Fruit fly (Drosophila melanogaster) whole organism, adult: ENCODE measurements around the gene mld.

Source experiments
- CG11617 ChIP-seq: fragments of 200-800 bp; sonication (Bioruptor generic); optimal IDR thresholded peaks from 2 replicates; lab custom pipeline; 2017; ENCODE audit warnings: mild to moderate bottlenecking, missing biosample characterization, missing genetic modification reagents, missing genetic modification characterization
- CG12768 ChIP-seq: fragments of 200-800 bp; sonication (Bioruptor generic); optimal IDR thresholded peaks from 2 replicates; lab custom pipeline; 2017; ENCODE audit warnings: missing biosample characterization, missing genetic modification characterization, mild to moderate bottlenecking, moderate library complexity, missing genetic modification reagents
- CG14711 ChIP-seq: fragments of 200-800 bp; sonication (Bioruptor generic); optimal IDR thresholded peaks from 2 replicates; lab custom pipeline; 2018; ENCODE audit warnings: missing biosample characterization, mild to moderate bottlenecking, missing genetic modification characterization, moderate library complexity
- CG1620 ChIP-seq: fragments of 200-800 bp; sonication (Bioruptor generic); optimal IDR thresholded peaks from 2 replicates; lab custom pipeline; 2016; ENCODE audit warnings: missing biosample characterization, missing genetic modification characterization
- CG33017 ChIP-seq: fragments of 200-800 bp; sonication (Bioruptor generic); optimal IDR thresholded peaks from 2 replicates; lab custom pipeline; 2018; ENCODE audit warnings: missing biosample characterization, mild to moderate bottlenecking, missing genetic modification characterization, moderate library complexity
- CG5204 ChIP-seq: fragments of 200-800 bp; sonication (Bioruptor generic); optimal IDR thresholded peaks from 2 replicates; lab custom pipeline; 2016; ENCODE audit warnings: missing biosample characterization, missing genetic modification characterization
- CG7045 ChIP-seq: fragments of 200-800 bp; sonication (Bioruptor generic); optimal IDR thresholded peaks from 2 replicates; lab custom pipeline; 2017; ENCODE audit warnings: missing biosample characterization, mild to moderate bottlenecking, missing genetic modification characterization
- CG7101 ChIP-seq: fragments of 200-800 bp; sonication (Bioruptor generic); optimal IDR thresholded peaks from 2 replicates; lab custom pipeline; 2018; ENCODE audit warnings: missing biosample characterization, mild to moderate bottlenecking, missing genetic modification characterization, moderate library complexity
- Clk ChIP-seq: fragments of 200-800 bp; sonication (Bioruptor generic); optimal IDR thresholded peaks from 2 replicates; lab custom pipeline; 2017; ENCODE audit warnings: missing biosample characterization, missing genetic modification characterization
- Crg-1 ChIP-seq: fragments of 200-800 bp; sonication (Bioruptor generic); optimal IDR thresholded peaks from 2 replicates; lab custom pipeline; 2016; ENCODE audit warnings: missing biosample characterization, missing genetic modification characterization
- Hr96 ChIP-seq: fragments of 200-800 bp; sonication (Bioruptor generic); optimal IDR thresholded peaks from 2 replicates; lab custom pipeline; 2016; ENCODE audit warnings: missing biosample characterization, missing genetic modification characterization
- Mnt ChIP-seq: fragments of 200-800 bp; sonication (Bioruptor generic); optimal IDR thresholded peaks from 2 replicates; lab custom pipeline; 2016; ENCODE audit warnings: missing biosample characterization, mild to moderate bottlenecking, missing genetic modification characterization
- bab1 ChIP-seq: fragments of 200-800 bp; sonication (Bioruptor generic); optimal IDR thresholded peaks from 3 replicates; lab custom pipeline; 2019; ENCODE audit warnings: missing biosample characterization, mild to moderate bottlenecking, missing genetic modification characterization, moderate library complexity
- cic ChIP-seq: fragments of 200-800 bp; sonication (Bioruptor generic); optimal IDR thresholded peaks from 2 replicates; lab custom pipeline; 2017; ENCODE audit warnings: missing biosample characterization, mild to moderate bottlenecking, missing genetic modification characterization, moderate library complexity
- cnc ChIP-seq, 2 experiments: fragments of >200 bp; optimal IDR thresholded peaks; 2 replicates each; lab custom pipeline; 2017
- kay ChIP-seq: fragments of 200-800 bp; sonication (Bioruptor generic); peaks from one replicate; lab custom pipeline; 2016; ENCODE audit warnings: missing biosample characterization, missing genetic modification characterization, borderline replicate concordance
- ovo ChIP-seq: fragments of 200-800 bp; sonication (Bioruptor generic); optimal IDR thresholded peaks from 2 replicates; lab custom pipeline; 2016; ENCODE audit warnings: missing biosample characterization, missing genetic modification characterization
- pad ChIP-seq: fragments of 200-800 bp; sonication (Bioruptor generic); optimal IDR thresholded peaks from 3 replicates; lab custom pipeline; 2017; ENCODE audit warnings: missing biosample characterization, missing genetic modification characterization, mild to moderate bottlenecking, moderate library complexity, missing genetic modification reagents
- tj ChIP-seq: fragments of 200-800 bp; sonication (Bioruptor generic); optimal IDR thresholded peaks from 3 replicates; lab custom pipeline; 2017; ENCODE audit warnings: missing biosample characterization, mild to moderate bottlenecking, missing genetic modification characterization, moderate library complexity
- toe ChIP-seq: fragments of 200-800 bp; sonication (Bioruptor generic); optimal IDR thresholded peaks from 2 replicates; lab custom pipeline; 2016; ENCODE audit warnings: missing biosample characterization, missing genetic modification characterization

mld gene

DNA sequence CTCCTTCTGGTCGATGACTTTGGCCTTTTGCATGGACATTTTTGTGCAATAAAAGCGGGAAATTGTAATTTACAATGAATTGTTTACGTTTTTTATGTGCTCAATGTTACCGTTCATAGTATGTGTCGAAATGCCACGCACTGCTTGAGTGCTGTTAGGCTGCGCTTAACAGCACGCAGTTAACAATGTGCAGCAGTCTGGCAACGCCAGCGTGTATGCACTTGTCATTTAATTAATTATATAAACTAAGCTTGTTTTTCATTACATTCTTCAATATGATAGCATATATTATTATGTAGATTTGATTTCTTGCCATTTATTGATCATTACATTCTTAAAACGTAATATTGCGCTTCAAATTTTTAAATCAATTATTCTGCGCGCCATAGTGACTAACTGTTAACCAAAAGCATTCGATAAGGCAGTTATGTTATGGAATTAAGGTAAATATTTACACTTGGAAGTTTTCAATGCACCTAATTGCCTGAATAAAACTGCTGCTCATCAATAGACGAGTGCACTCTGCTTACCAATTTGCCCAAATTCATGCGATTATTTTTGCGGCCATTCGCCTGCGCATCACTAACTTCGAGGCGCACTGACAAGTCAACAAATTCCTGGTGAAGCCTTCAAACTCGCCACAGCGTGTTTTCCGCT lies at the start of gene mld, which contains the start of gene CG13625:
Gene mld, plus strand, starts transcription at position 612 of the 657 bp plus-strand sequence.
Gene CG13625, minus strand, starts transcription at position 119 of the 657 bp plus-strand sequence.
- no peak for TF ChIP-seq CG14711 (tag; lab: Kevin White, UChicago)
- no peak for TF ChIP-seq cic (GFP tag; lab: Kevin White, UChicago)
- no peak for TF ChIP-seq kay (GFP tag; lab: Kevin White, UChicago)
- no peak for TF ChIP-seq pad
- TF ChIP-seq CG11617 (GFP tag; lab: Kevin White, UChicago), result peak; percentile 0
- TF ChIP-seq ovo (GFP tag; lab: Kevin White, UChicago), result peak; percentile 41
- no peak for TF ChIP-seq tj (GFP tag; lab: Kevin White, UChicago)

- TF ChIP-seq CG7045 (GFP tag; lab: Kevin White, UChicago) (peak; percentile 86), cnc (optimal IDR thresholded peaks at IDR 0.05; lab: Kevin White, UChicago) (no peak), CG14711 (tag; lab: Kevin White, UChicago) (peak; percentile 82), Crg-1 (GFP tag; lab: Kevin White, UChicago) (peak; percentile 90), toe (GFP tag; lab: Kevin White, UChicago) (peak; percentile 86), CG1620 (GFP tag; lab: Kevin White, UChicago) (peak; percentile 91), ovo (GFP tag; lab: Kevin White, UChicago) (peak; percentile 70), CG33017 (tag; lab: Kevin White, UChicago) (peak; percentile 95), Hr96 (GFP tag; lab: Kevin White, UChicago) (peak; percentile 89), CG11617 (GFP tag; lab: Kevin White, UChicago) (peak; percentile 85), tj (GFP tag; lab: Kevin White, UChicago) (peak; percentile 44), CG7101 (peak; percentile 94), bab1 (peak; percentile 48), CG5204 (GFP tag; lab: Kevin White, UChicago) (peak; percentile 94), kay (GFP tag; lab: Kevin White, UChicago) (peak; percentile 94), CG12768 (GFP tag; lab: Kevin White, UChicago) (peak; percentile 86), Mnt (no peak), pad (peak; percentile 97), Clk (peak; percentile 63), cic (GFP tag; lab: Kevin White, UChicago) (peak; percentile 72)
Measured at dm6 chr3R:24543033-24543675, 42.3 kb upstream of the mld start.

- TF ChIP-seq CG33017 (tag; lab: Kevin White, UChicago) (peak; percentile 69), CG7045 (GFP tag; lab: Kevin White, UChicago) (peak; percentile 68), ovo (GFP tag; lab: Kevin White, UChicago) (peak; percentile 37), toe (GFP tag; lab: Kevin White, UChicago) (peak; percentile 79), CG14711 (tag; lab: Kevin White, UChicago) (peak; percentile 66), Mnt (peak; percentile 98), bab1 (peak; percentile 67), CG7101 (peak; percentile 77), cic (GFP tag; lab: Kevin White, UChicago) (peak; percentile 74), Crg-1 (GFP tag; lab: Kevin White, UChicago) (peak; percentile 86), pad (peak; percentile 92), CG12768 (GFP tag; lab: Kevin White, UChicago) (peak; percentile 80), CG1620 (GFP tag; lab: Kevin White, UChicago) (peak; percentile 89), tj (GFP tag; lab: Kevin White, UChicago) (peak; percentile 87), cnc (optimal IDR thresholded peaks at IDR 0.05; lab: Kevin White, UChicago) (peak; percentile 96), Hr96 (GFP tag; lab: Kevin White, UChicago) (peak; percentile 68), kay (GFP tag; lab: Kevin White, UChicago) (peak; percentile 94), CG11617 (GFP tag; lab: Kevin White, UChicago) (peak; percentile 57), CG5204 (GFP tag; lab: Kevin White, UChicago) (peak; percentile 61), Clk (peak; percentile 37)
Measured at dm6 chr3R:24543676-24544277, 41.7 kb upstream of the mld start, which contains the start of gene Cftr. Gene Cftr, minus strand, starts transcription at chr3R:24543914.

- TF ChIP-seq Hr96 (GFP tag; lab: Kevin White, UChicago) (no peak), cnc (optimal IDR thresholded peaks at IDR 0.05; lab: Kevin White, UChicago) (no peak), tj (GFP tag; lab: Kevin White, UChicago) (no peak), ovo (GFP tag; lab: Kevin White, UChicago) (no peak), toe (GFP tag; lab: Kevin White, UChicago) (no peak), Crg-1 (GFP tag; lab: Kevin White, UChicago) (no peak), bab1 (no peak), cic (GFP tag; lab: Kevin White, UChicago) (no peak)
Measured at dm6 chr3R:24544388-24544787, 41.1 kb upstream of the mld start, which contains the start of gene Esyt2. Gene Esyt2, plus strand, starts transcription at chr3R:24544719.

- TF ChIP-seq CG14711 (tag; lab: Kevin White, UChicago) (no peak), CG1620 (GFP tag; lab: Kevin White, UChicago) (no peak), Mnt (no peak), Hr96 (GFP tag; lab: Kevin White, UChicago) (no peak), bab1 (no peak), toe (GFP tag; lab: Kevin White, UChicago) (no peak), CG5204 (GFP tag; lab: Kevin White, UChicago) (no peak), CG7101 (no peak), cnc (optimal IDR thresholded peaks at IDR 0.05; lab: Kevin White, UChicago) (no peak), CG12768 (GFP tag; lab: Kevin White, UChicago) (no peak), ovo (GFP tag; lab: Kevin White, UChicago) (no peak)
Measured at dm6 chr3R:24548216-24548615, 37.2 kb upstream of the mld start.
